Worm (Caenorhabditis elegans) whole organism, L4/young adult: ENCODE data around the gene ZK1128.1.

ENCODE experiments used
- W03F9.2 ChIP-seq: fragments of 150-350 bp; optimal IDR thresholded peaks from 2 replicates; lab custom pipeline; 2014; ENCODE audit warnings: missing biosample characterization, missing genetic modification characterization
- dao-5 ChIP-seq: sonication (generic microtip); optimal IDR thresholded peaks from 2 replicates; lab custom pipeline; 2016; ENCODE audit warnings: missing genotype, missing genetic modification characterization, moderate library complexity, missing compliant biosample characterization
- him-1 ChIP-seq: sonication (generic microtip); optimal IDR thresholded peaks from 2 replicates; lab custom pipeline; 2016; ENCODE audit warnings: missing genotype, missing genetic modification reagents, missing genetic modification characterization, missing compliant biosample characterization

DNA sequence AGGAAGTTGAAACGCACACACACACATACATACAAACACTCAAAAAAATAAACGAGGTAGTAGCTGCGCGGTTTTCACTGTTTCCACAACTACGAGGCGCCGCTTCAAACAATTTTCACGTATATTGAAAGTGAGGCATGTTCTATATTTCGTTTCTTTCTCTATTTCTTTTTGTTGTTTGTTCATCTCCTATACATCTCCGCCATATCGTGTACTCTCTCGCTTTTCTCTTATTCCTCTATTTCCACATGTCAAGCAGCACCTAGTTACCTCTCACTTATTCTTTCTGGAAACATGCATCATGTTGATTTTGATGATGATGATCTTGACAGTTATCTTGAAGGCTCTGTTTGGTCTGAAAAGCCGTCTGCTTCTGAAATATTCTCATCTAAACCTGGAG, 22.2 kb upstream of the ZK1128.1 start, which contains the start of gene ZK1128.7:
- no peak for TF ChIP-seq him-1 (tag; lab: Kevin White, UChicago)
- TF ChIP-seq dao-5 (tag; lab: Kevin White, UChicago): no peak
- no peak for TF ChIP-seq W03F9.2 (tag; lab: Kevin White, UChicago)
